Worm (Caenorhabditis elegans): ENCODE data around the gene grl-15.

The grl-15 gene

DNA sequence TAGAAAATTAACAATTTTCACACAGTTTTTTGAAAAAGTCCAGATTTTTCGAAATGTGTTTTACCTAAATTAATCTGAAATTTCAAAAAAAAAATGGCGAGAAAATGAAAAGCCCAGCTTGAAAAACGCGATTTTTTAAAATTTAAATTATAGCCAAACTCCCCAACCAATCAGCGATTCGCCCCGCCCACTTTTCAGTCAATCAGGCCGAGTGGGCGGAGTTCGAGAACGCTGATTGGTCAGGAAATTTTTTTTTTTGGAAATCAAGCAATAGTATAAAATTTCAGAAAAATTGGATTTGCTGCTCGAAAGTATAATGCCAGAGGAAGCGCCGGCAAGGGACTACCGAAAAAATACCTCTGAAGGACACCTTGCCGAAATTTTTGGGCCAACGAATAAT lies 4.3 kb downstream of the grl-15 start:
- TF ChIP-seq unc-3 (GFP tag; conservative IDR thresholded peaks at IDR 0.05) (no peak), unc-3 (tag; optimal IDR thresholded peaks at IDR 0.05) (no peak), nfya-1 (tag; optimal IDR thresholded peaks at IDR 0.05) (peak; percentile 98)

DNA sequence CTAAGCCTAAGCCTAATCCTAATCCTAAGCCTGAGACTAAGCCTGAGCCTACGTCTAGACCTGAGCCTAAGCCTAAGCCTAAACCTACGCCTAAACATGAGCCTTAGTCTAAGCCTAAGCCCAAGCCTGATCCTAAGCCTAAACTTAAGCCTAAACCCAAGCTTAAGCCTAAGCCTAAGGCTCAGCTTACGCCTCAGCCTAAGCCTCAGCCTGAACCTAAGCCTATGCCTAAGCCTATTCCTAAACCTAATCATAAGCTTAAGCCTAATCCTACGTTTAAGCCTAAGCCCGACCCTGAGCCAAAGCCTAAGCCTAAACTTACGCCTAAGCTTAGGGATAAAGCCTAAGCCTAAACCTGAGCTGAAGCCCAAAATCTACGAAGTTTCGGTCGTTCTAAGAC lies 5.6 kb downstream of the grl-15 start:
- TF ChIP-seq pros-1 (tag; optimal IDR thresholded peaks at IDR 0.05): no peak
- peak; percentile 95 for TF ChIP-seq dve-1 (tag; optimal IDR thresholded peaks at IDR 0.05)

DNA sequence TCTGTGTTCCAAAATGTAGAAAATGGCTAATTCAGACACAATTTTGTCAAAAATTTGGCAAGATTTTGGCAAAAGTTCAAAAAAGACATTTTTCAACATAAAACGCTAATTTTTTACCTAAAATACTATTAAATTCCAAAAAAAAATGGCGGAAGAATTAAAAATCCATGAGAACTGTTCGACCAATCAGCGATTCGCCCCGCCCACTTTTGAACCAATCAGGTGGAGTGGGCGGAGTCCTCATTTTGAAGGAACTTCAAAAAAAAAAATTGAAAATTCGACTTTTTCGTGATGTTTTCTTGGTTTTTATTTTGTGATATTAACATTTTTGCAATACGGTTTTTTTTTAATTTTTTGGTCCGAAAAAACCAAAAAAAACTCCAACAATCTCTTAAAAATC lies 7.9 kb downstream of the grl-15 start:
- TF ChIP-seq ttx-3 (tag; optimal IDR thresholded peaks at IDR 0.05) (no peak), madf-2 (tag; optimal IDR thresholded peaks at IDR 0.05) (no peak), nfya-1 (tag; optimal IDR thresholded peaks at IDR 0.05) (peak; percentile 78)

DNA sequence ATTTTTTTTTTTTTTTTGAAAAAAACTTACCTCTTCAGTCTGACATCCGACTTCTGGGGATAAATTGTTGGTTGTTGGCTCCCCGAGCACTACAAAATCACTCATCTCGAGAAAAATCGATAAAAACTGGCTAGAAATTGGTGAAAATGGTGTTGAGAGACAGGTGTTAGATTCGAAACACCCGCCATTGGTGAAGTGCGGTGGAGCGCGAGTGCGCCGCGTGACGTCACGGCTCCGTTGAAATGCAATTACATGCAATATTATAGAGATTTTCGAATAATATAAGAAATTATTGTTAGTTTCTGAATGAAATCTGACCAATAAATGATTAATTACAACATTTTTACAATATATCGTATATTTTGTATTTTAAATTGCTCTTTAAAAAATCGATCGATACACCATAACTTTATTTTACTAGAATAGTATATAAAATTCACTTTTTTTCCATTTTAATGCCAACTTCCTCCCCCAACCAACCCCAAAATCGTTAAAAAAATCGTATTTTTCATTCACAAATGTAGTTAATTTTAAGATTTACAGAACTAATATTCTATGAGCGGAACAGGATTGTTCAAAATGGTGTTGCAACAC lies 9.6 kb downstream of the grl-15 start, which contains the start of the genes Y75B8A.18 and Y75B8A.19:
Gene Y75B8A.18, minus strand, starts transcription at position 142 of the 594 bp plus-strand sequence.
Gene Y75B8A.19, plus strand, starts transcription at position 544 of the 594 bp plus-strand sequence.
- peak; percentile 42 for TF ChIP-seq nfya-1 (tag; optimal IDR thresholded peaks at IDR 0.05)
- TF ChIP-seq ceh-48 (tag; optimal IDR thresholded peaks at IDR 0.05): no peak
- peak; percentile 31 for TF ChIP-seq hlh-30 (tag; optimal IDR thresholded peaks at IDR 0.05; ENCODE audit: insufficient read depth)
- no peak for TF ChIP-seq unc-3 (GFP tag; conservative IDR thresholded peaks at IDR 0.05)
- TF ChIP-seq unc-3 (tag; optimal IDR thresholded peaks at IDR 0.05): no peak
- peak; percentile 88 for TF ChIP-seq unc-42 (tag; optimal IDR thresholded peaks at IDR 0.05)
- peak; percentile 7 for TF ChIP-seq tbx-2 (tag; optimal IDR thresholded peaks at IDR 0.05)

DNA sequence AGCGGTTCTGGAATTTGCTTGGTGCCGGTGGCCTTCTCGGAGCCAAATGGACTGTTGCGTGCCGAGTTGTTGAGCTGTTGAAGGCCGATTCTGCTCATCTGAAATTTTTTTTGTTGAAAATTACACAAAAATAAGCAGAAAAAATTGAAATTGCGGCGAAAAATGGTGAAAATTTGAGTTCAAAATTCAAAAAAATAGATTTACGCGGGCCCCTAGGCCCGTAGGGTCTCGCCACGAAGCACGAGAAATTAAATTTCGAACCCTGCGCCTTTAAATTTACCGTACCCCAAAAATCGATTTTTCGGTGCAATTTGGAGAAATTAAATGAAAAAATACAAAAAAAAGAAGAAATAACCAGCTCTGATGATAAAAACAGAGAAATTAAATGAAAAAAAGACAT lies 10.6 kb downstream of the grl-15 start, which contains the start of gene gmn-1:
Gene gmn-1, minus strand, starts transcription at position 98 of the 400 bp plus-strand sequence.
- TF ChIP-seq K09A11.1 (tag; optimal IDR thresholded peaks at IDR 0.05; ENCODE audit: insufficient read depth): no peak
- TF ChIP-seq ztf-16 (tag; optimal IDR thresholded peaks at IDR 0.05): no peak
- no peak for TF ChIP-seq ceh-31 (tag; optimal IDR thresholded peaks at IDR 0.05)
- TF ChIP-seq lin-11 (tag; optimal IDR thresholded peaks at IDR 0.05): no peak

DNA sequence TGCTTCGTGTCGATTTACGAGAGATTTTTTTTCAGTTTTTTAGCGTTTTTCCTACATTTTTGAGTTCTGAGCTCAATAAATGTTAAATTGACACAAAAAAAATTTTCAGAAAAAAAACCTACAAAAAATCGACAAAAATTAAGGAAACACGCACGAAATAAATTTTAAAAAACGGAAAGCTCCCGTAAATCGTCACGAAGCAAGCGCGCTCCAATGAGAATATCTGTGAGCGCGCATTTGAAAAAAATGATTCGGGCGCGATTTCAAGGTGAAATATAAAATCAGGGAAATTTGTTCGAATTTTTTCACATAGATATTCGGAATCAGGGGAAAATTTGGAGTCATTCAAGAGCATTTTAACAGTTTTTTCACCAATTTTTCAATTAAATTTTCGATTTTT lies 12.6 kb downstream of the grl-15 start:
- no peak for TF ChIP-seq T23F11.4 (GFP tag; optimal IDR thresholded peaks at IDR 0.05)
- TF ChIP-seq ceh-6 (GFP tag; optimal IDR thresholded peaks at IDR 0.05): no peak
- TF ChIP-seq C08G9.2 (tag; optimal IDR thresholded peaks at IDR 0.05): no peak
- no peak for TF ChIP-seq tbx-7 (tag; optimal IDR thresholded peaks at IDR 0.05)
- no peak for TF ChIP-seq ref-2 (tag; optimal IDR thresholded peaks at IDR 0.05)
- TF ChIP-seq K09A11.1 (tag; optimal IDR thresholded peaks at IDR 0.05; ENCODE audit: insufficient read depth): no peak
- TF ChIP-seq sox-4 (tag; optimal IDR thresholded peaks at IDR 0.05): no peak
- TF ChIP-seq sdc-2 (tag; optimal IDR thresholded peaks at IDR 0.05): no peak
- no peak for TF ChIP-seq hlh-13 (GFP tag; optimal IDR thresholded peaks at IDR 0.05)
- no peak for TF ChIP-seq mec-3 (tag; optimal IDR thresholded peaks at IDR 0.05; ENCODE audit: borderline replicate concordance)
- TF ChIP-seq dve-1 (tag; optimal IDR thresholded peaks at IDR 0.05): no peak
- TF ChIP-seq rnt-1 (tag; optimal IDR thresholded peaks at IDR 0.05): no peak
- no peak for TF ChIP-seq ceh-30 (tag; optimal IDR thresholded peaks at IDR 0.05)
- TF ChIP-seq eyg-1 (tag; optimal IDR thresholded peaks at IDR 0.05): no peak
- TF ChIP-seq ceh-19 (GFP tag; optimal IDR thresholded peaks at IDR 0.05): no peak

DNA sequence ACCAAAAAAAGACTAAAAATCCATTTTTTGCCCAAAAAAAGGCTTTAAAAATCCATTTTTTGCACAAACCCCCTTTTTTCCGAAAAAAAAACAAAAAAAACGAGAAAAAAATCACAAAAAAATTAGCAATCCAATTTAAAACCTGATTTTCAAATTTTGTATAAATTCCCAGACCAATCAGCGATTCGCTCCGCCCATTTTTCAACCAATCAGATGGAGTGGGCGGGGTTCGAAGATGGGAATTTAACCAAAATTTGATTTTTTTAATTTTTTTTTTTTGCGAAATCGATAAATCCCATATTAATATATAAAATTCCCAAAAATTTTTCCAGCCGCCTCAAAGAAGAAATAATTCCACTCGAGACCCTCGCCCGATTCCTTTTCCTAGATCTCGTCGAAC lies 14.4 kb downstream of the grl-15 start:
- TF ChIP-seq nfya-1 (tag; optimal IDR thresholded peaks at IDR 0.05): peak; percentile 66
- TF ChIP-seq pqm-1 (tag; optimal IDR thresholded peaks at IDR 0.05): no peak
- no peak for TF ChIP-seq ceh-24 (tag; optimal IDR thresholded peaks at IDR 0.05)

Measured in whole organism, late embryonic.